Comparison of ENCODE assay signal across 6 worm cellular contexts in genomic region chrV:6593700-6594244, ce11.
TF ChIP-seq lines count a peak whose summit lies in the region.

Gene hcp-1 (plus strand): TSS chrV:6594194.

TF ChIP-seq in whole organism, L1 larva, 84 proteins besides CTCF, POLR2A, EP300 and RAD21 (continues in another document):
- TF ChIP-seq nhr-84 (tag; optimal IDR thresholded peaks at IDR 0.05; lab: Kevin White, UChicago) (no peak), egl-27 (tag; optimal IDR thresholded peaks at IDR 0.05; lab: Kevin White, UChicago) (no peak), alr-1 (tag; optimal IDR thresholded peaks at IDR 0.05; lab: Kevin White, UChicago; ENCODE audit: borderline replicate concordance) (no peak), C04F5.9 (tag; optimal IDR thresholded peaks at IDR 0.05; lab: Kevin White, UChicago) (no peak), ceh-8 (GFP tag; optimal IDR thresholded peaks at IDR 0.05; lab: Kevin White, UChicago) (no peak), unc-62 (GFP tag; optimal IDR thresholded peaks at IDR 0.05; lab: Kevin White, UChicago) (no peak), Y116A8C.19 (tag; optimal IDR thresholded peaks at IDR 0.05; lab: Kevin White, UChicago; ENCODE audit: borderline replicate concordance) (no peak), fkh-10 (GFP tag; optimal IDR thresholded peaks at IDR 0.05; lab: Kevin White, UChicago) (no peak), hpl-2 (GFP tag; optimal IDR thresholded peaks at IDR 0.05; lab: Kevin White, UChicago) (no peak), nhr-237 (tag; optimal IDR thresholded peaks at IDR 0.05; lab: Kevin White, UChicago) (no peak), grh-1 (GFP tag; IDR thresholded peaks at IDR 0.05; lab: Robert Waterston, UW) (no peak), sup-37 (GFP tag; optimal IDR thresholded peaks at IDR 0.05; lab: Kevin White, UChicago) (no peak), dpl-1 (GFP tag; optimal IDR thresholded peaks at IDR 0.05; lab: Kevin White, UChicago) (peak; percentile 87 to 91 (median 88)), hlh-4 (tag; optimal IDR thresholded peaks at IDR 0.05; lab: Kevin White, UChicago) (no peak), unc-98 (GFP tag; IDR thresholded peaks at IDR 0.05; lab: Robert Waterston, UW) (no peak)

TF ChIP-seq in whole organism, L2 larva, 48 proteins besides CTCF, POLR2A, EP300 and RAD21:
- TF ChIP-seq peb-1 (tag; optimal IDR thresholded peaks at IDR 0.05; lab: Kevin White, UChicago) (no peak), unc-55 (GFP tag; optimal IDR thresholded peaks at IDR 0.05; lab: Kevin White, UChicago) (peak; percentile 46), sma-3 (GFP tag; optimal IDR thresholded peaks at IDR 0.05; lab: Kevin White, UChicago) (no peak), fos-1 (tag; optimal IDR thresholded peaks at IDR 0.05; lab: Kevin White, UChicago) (peak; percentile 10), gmeb-1 (tag; optimal IDR thresholded peaks at IDR 0.05; lab: Kevin White, UChicago) (peak; percentile 84)

TF ChIP-seq in whole organism, L3 larva, 47 proteins besides CTCF, POLR2A, EP300 and RAD21 (continues in another document):
- TF ChIP-seq daf-12 (tag; optimal IDR thresholded peaks at IDR 0.05; lab: Kevin White, UChicago) (no peak), elt-1 (tag; optimal IDR thresholded peaks at IDR 0.05; lab: Kevin White, UChicago) (no peak), lin-15B (tag; optimal IDR thresholded peaks at IDR 0.05; lab: Kevin White, UChicago) (peak; percentile 60), nhr-77 (tag; optimal IDR thresholded peaks at IDR 0.05; lab: Kevin White, UChicago) (no peak), nhr-23 (tag; optimal IDR thresholded peaks at IDR 0.05; lab: Kevin White, UChicago) (peak; percentile 21), fkh-10 (GFP tag; optimal IDR thresholded peaks at IDR 0.05; lab: Kevin White, UChicago) (no peak), ztf-4 (tag; optimal IDR thresholded peaks at IDR 0.05; lab: Kevin White, UChicago) (no peak), pha-4 (tag; optimal IDR thresholded peaks at IDR 0.05; lab: Kevin White, UChicago) (no peak), elt-2 (tag; optimal IDR thresholded peaks at IDR 0.05; lab: Kevin White, UChicago) (no peak), fos-1 (tag; optimal IDR thresholded peaks at IDR 0.05; lab: Kevin White, UChicago) (no peak), nhr-25 (tag; optimal IDR thresholded peaks at IDR 0.05; lab: Kevin White, UChicago) (peak; percentile 53), mdl-1 (tag; optimal IDR thresholded peaks at IDR 0.05; lab: Kevin White, UChicago) (no peak), egl-5 (tag; optimal IDR thresholded peaks at IDR 0.05; lab: Kevin White, UChicago) (no peak), fkh-2 (tag; optimal IDR thresholded peaks at IDR 0.05; lab: Kevin White, UChicago) (no peak), ztf-11 (tag; optimal IDR thresholded peaks at IDR 0.05; lab: Kevin White, UChicago) (no peak), sea-2 (GFP tag; optimal IDR thresholded peaks at IDR 0.05; lab: Kevin White, UChicago) (no peak), lsy-12 (tag; optimal IDR thresholded peaks at IDR 0.05; lab: Kevin White, UChicago) (no peak), nfya-1 (tag; optimal IDR thresholded peaks at IDR 0.05; lab: Kevin White, UChicago; ENCODE audit: insufficient read depth) (no peak), snpc-4 (tag; optimal IDR thresholded peaks at IDR 0.05; lab: Kevin White, UChicago) (no peak), R02D3.7 (tag; optimal IDR thresholded peaks at IDR 0.05; lab: Kevin White, UChicago) (no peak)

TF ChIP-seq in whole organism, L4 larva, 104 proteins besides CTCF, POLR2A, EP300 and RAD21:
- TF ChIP-seq Y48G9A.11 (GFP tag; IDR thresholded peaks at IDR 0.05; lab: Robert Waterston, UW), result peak; percentile 81
- TF ChIP-seq nhr-6 (tag; optimal IDR thresholded peaks at IDR 0.05; lab: Kevin White, UChicago), result peak; percentile 47
- no peak for TF ChIP-seq tra-1 (GFP tag; IDR thresholded peaks at IDR 0.05; lab: Robert Waterston, UW)
- no peak for TF ChIP-seq nhr-42 (GFP tag; IDR thresholded peaks at IDR 0.05; lab: Robert Waterston, UW)
- peak; percentile 97 for TF ChIP-seq lin-38 (GFP tag; IDR thresholded peaks at IDR 0.05; lab: Robert Waterston, UW)
- TF ChIP-seq snpc-1.2 (GFP tag; IDR thresholded peaks at IDR 0.05; lab: Robert Waterston, UW), result peak; percentile 55; the same call in 1 of the 2 replicates
- TF ChIP-seq attf-4 (tag; optimal IDR thresholded peaks at IDR 0.05; lab: Kevin White, UChicago), result no peak
- peak; percentile 35 for TF ChIP-seq nhr-28 (tag; optimal IDR thresholded peaks at IDR 0.05; lab: Kevin White, UChicago)
- TF ChIP-seq dpl-1 (GFP tag; optimal IDR thresholded peaks at IDR 0.05; lab: Kevin White, UChicago), result peak; percentile 85
- peak; percentile 77 for TF ChIP-seq F49E8.2 (tag; optimal IDR thresholded peaks at IDR 0.05; lab: Kevin White, UChicago; ENCODE audit: borderline replicate concordance)
- peak; percentile 81 for TF ChIP-seq unc-130 (GFP tag; optimal IDR thresholded peaks at IDR 0.05; lab: Kevin White, UChicago)

TF ChIP-seq in whole organism, mixed stage, embryonic, 35 proteins besides CTCF, POLR2A, EP300 and RAD21:
- TF ChIP-seq hlh-1 (tag; optimal IDR thresholded peaks at IDR 0.05; lab: Kevin White, UChicago) (peak; percentile 32), ces-1 (GFP tag; optimal IDR thresholded peaks at IDR 0.05; lab: Kevin White, UChicago) (no peak), mep-1 (tag; optimal IDR thresholded peaks at IDR 0.05; lab: Kevin White, UChicago) (peak; percentile 39), mls-2 (tag; optimal IDR thresholded peaks at IDR 0.05; lab: Kevin White, UChicago) (no peak), M03D4.4 (tag; optimal IDR thresholded peaks at IDR 0.05; lab: Kevin White, UChicago) (no peak), lin-32 (GFP tag; optimal IDR thresholded peaks at IDR 0.05; lab: Kevin White, UChicago) (no peak), lin-13 (tag; optimal IDR thresholded peaks at IDR 0.05; lab: Kevin White, UChicago) (peak; percentile 2), drap-1 (GFP tag; optimal IDR thresholded peaks at IDR 0.05; lab: Kevin White, UChicago) (no peak)

TF ChIP-seq in whole organism, young adult, 124 proteins besides CTCF, POLR2A, EP300 and RAD21 (continues in another document):
- TF ChIP-seq lir-1 (GFP tag; conservative IDR thresholded peaks at IDR 0.05; lab: Robert Waterston, UW) (peak; percentile 77), F23B12.7 (tag; optimal IDR thresholded peaks at IDR 0.05; lab: Kevin White, UChicago; ENCODE audit: insufficient read depth) (peak; percentile 58), Y53F4B.3 (GFP tag; IDR thresholded peaks at IDR 0.05; lab: Robert Waterston, UW) (0 out of 2 replicates have a peak, but pooled peaks have one; percentile 30), nhr-80 (tag; optimal IDR thresholded peaks at IDR 0.05; lab: Kevin White, UChicago) (no peak), snpc-1.3 (tag; optimal IDR thresholded peaks at IDR 0.05; lab: Kevin White, UChicago; ENCODE audit: insufficient read depth) (peak; percentile 81), nfya-2 (GFP tag; IDR thresholded peaks at IDR 0.05; lab: Robert Waterston, UW) (no peak), sea-2 (GFP tag; IDR thresholded peaks at IDR 0.05; lab: Robert Waterston, UW) (no peak), T07F8.4 (tag; optimal IDR thresholded peaks at IDR 0.05; lab: Kevin White, UChicago) (no peak), Y95B8A.8 (GFP tag; IDR thresholded peaks at IDR 0.05; lab: Robert Waterston, UW) (peak; percentile 93), cebp-1 (GFP tag; IDR thresholded peaks at IDR 0.05; lab: Robert Waterston, UW) (no peak), cebp-1 (tag; optimal IDR thresholded peaks at IDR 0.05; lab: Kevin White, UChicago) (no peak), ztf-22 (GFP tag; optimal IDR thresholded peaks at IDR 0.05; lab: Kevin White, UChicago) (no peak), snpc-4 (GFP tag; optimal IDR thresholded peaks at IDR 0.05; lab: Kevin White, UChicago) (peak; percentile 34), snpc-4 (tag; optimal IDR thresholded peaks at IDR 0.05; lab: Kevin White, UChicago) (peak in 2 of 4 experiments; percentile 56 to 66), ama-1 (optimal IDR thresholded peaks at IDR 0.05; lab: Kevin White, UChicago) (no peak), ama-1 (GFP tag; optimal IDR thresholded peaks at IDR 0.05; lab: Kevin White, UChicago) (no peak), ccch-3 (GFP tag; optimal IDR thresholded peaks at IDR 0.05; lab: Kevin White, UChicago) (no peak), attf-5 (GFP tag; optimal IDR thresholded peaks at IDR 0.05; lab: Kevin White, UChicago) (no peak), tlf-1 (GFP tag; optimal IDR thresholded peaks at IDR 0.05; lab: Kevin White, UChicago) (peak; percentile 93), attf-3 (GFP tag; conservative IDR thresholded peaks at IDR 0.05; lab: Robert Waterston, UW) (peak; percentile 70), madf-10 (tag; optimal IDR thresholded peaks at IDR 0.05; lab: Kevin White, UChicago) (no peak), lin-26 (GFP tag; IDR thresholded peaks at IDR 0.05; lab: Robert Waterston, UW) (peak; percentile 27; the same call in 1 of the 2 replicates), aptf-3 (GFP tag; IDR thresholded peaks at IDR 0.05; lab: Robert Waterston, UW) (no peak), tbx-9 (tag; optimal IDR thresholded peaks at IDR 0.05; lab: Kevin White, UChicago; ENCODE audit: borderline replicate concordance) (no peak), egrh-3 (GFP tag; IDR thresholded peaks at IDR 0.05; lab: Robert Waterston, UW) (no peak), F22D6.2 (tag; optimal IDR thresholded peaks at IDR 0.05; lab: Kevin White, UChicago) (no peak), ekl-4 (GFP tag; IDR thresholded peaks at IDR 0.05; lab: Robert Waterston, UW) (peak; percentile 90), F37B4.10 (GFP tag; IDR thresholded peaks at IDR 0.05; lab: Robert Waterston, UW) (no peak), pha-4 (tag; optimal IDR thresholded peaks at IDR 0.05; lab: Kevin White, UChicago) (no peak), lag-1 (GFP tag; IDR thresholded peaks at IDR 0.05; lab: Robert Waterston, UW) (no peak), bed-1 (GFP tag; IDR thresholded peaks at IDR 0.05; lab: Robert Waterston, UW) (no peak), athp-1 (tag; optimal IDR thresholded peaks at IDR 0.05; lab: Kevin White, UChicago) (no peak), ceh-27 (GFP tag; optimal IDR thresholded peaks at IDR 0.05; lab: Kevin White, UChicago) (no peak), ceh-79 (tag; optimal IDR thresholded peaks at IDR 0.05; lab: Kevin White, UChicago) (no peak), ceh-40 (GFP tag; IDR thresholded peaks at IDR 0.05; lab: Robert Waterston, UW) (no peak), somi-1 (GFP tag; optimal IDR thresholded peaks at IDR 0.05; lab: Kevin White, UChicago) (no peak), let-526 (GFP tag; IDR thresholded peaks at IDR 0.05; lab: Robert Waterston, UW) (no peak), mcd-1 (GFP tag; IDR thresholded peaks at IDR 0.05; lab: Robert Waterston, UW) (peak; percentile 95), hrde-1 (tag; optimal IDR thresholded peaks at IDR 0.05; lab: Kevin White, UChicago; ENCODE audit: borderline replicate concordance) (peak; percentile 62), B0019.2 (GFP tag; conservative IDR thresholded peaks at IDR 0.05; lab: Robert Waterston, UW) (peak; percentile 91), F49E8.2 (tag; optimal IDR thresholded peaks at IDR 0.05; lab: Kevin White, UChicago; ENCODE audit: insufficient read depth) (peak; percentile 90)
